Worm (Caenorhabditis elegans): ENCODE data around the gene mca-3.

The mca-3 gene

ce11 chrIV:3069619-3070260, 63.2 kb downstream of the mca-3 start, which contains the start of gene cpg-9:
TSS of gene cpg-9 (minus strand) at chrIV:3070210.
- TF ChIP-seq skn-1 (tag; optimal IDR thresholded peaks at IDR 0.05) (no peak), snpc-4 (tag; optimal IDR thresholded peaks at IDR 0.05) (no peak), unc-130 (GFP tag; optimal IDR thresholded peaks at IDR 0.05) (no peak), unc-62 (GFP tag; optimal IDR thresholded peaks at IDR 0.05 in 1 of 2) (peak in 1 of 2 experiments; percentile 92), unc-62 (tag; optimal IDR thresholded peaks at IDR 0.05) (no peak)

- TF ChIP-seq nhr-111 (GFP tag; optimal IDR thresholded peaks at IDR 0.05) (no peak), unc-130 (GFP tag; optimal IDR thresholded peaks at IDR 0.05) (no peak), lin-13 (GFP tag; optimal IDR thresholded peaks at IDR 0.05) (no peak), nhr-237 (tag; optimal IDR thresholded peaks at IDR 0.05) (no peak), zfp-2 (tag; optimal IDR thresholded peaks at IDR 0.05) (no peak), madf-9 (GFP tag; conservative IDR thresholded peaks at IDR 0.05) (no peak), nhr-76 (tag; optimal IDR thresholded peaks at IDR 0.05) (no peak), tra-1 (GFP tag; IDR thresholded peaks at IDR 0.05) (no peak), dmd-8 (GFP tag; IDR thresholded peaks at IDR 0.05) (no peak), dmd-9 (GFP tag; IDR thresholded peaks at IDR 0.05) (no peak)
These were observed 66.1 kb downstream of the mca-3 start, which contains the start of gene Y67D8C.7 for ce11 chrIV:3066834-3067233. TSS of gene Y67D8C.7 (minus strand) at chrIV:3066934.

- TF ChIP-seq sdz-12 (GFP tag; optimal IDR thresholded peaks at IDR 0.05) (no peak), unc-62 (GFP tag; optimal IDR thresholded peaks at IDR 0.05 in 1 of 2) (peak in 1 of 2 experiments; percentile 83), unc-62 (tag; optimal IDR thresholded peaks at IDR 0.05) (no peak), set-16 (GFP tag; IDR thresholded peaks at IDR 0.05) (peak; percentile 92)
These were observed 70.0 kb downstream of the mca-3 start, which contains the start of gene Y67D8C.6 for ce11 chrIV:3062936-3063439. TSS of gene Y67D8C.6 (minus strand) at chrIV:3063389.

ce11 chrIV:3055848-3056247, 77.1 kb downstream of the mca-3 start:
- TF ChIP-seq nhr-41 (GFP tag; IDR thresholded peaks at IDR 0.05) (no peak), fkh-10 (GFP tag; optimal IDR thresholded peaks at IDR 0.05) (no peak), lin-39 (tag; optimal IDR thresholded peaks at IDR 0.05) (no peak), nhr-76 (tag; optimal IDR thresholded peaks at IDR 0.05) (no peak), F49E8.2 (tag; optimal IDR thresholded peaks at IDR 0.05; ENCODE audit: borderline replicate concordance) (peak; percentile 16), nhr-28 (tag; optimal IDR thresholded peaks at IDR 0.05) (no peak), unc-130 (GFP tag; optimal IDR thresholded peaks at IDR 0.05) (peak; percentile 13), aha-1 (tag) (no peak), madf-5 (GFP tag; IDR thresholded peaks at IDR 0.05) (no peak), Y48G9A.11 (GFP tag; IDR thresholded peaks at IDR 0.05) (0 out of 2 replicates have a peak, but pooled peaks have one; percentile 13), nhr-111 (GFP tag; optimal IDR thresholded peaks at IDR 0.05) (no peak), dmd-8 (GFP tag; IDR thresholded peaks at IDR 0.05) (no peak), mxl-3 (GFP tag; optimal IDR thresholded peaks at IDR 0.05) (no peak), ceh-28 (tag; optimal IDR thresholded peaks at IDR 0.05) (no peak), lsy-2 (tag; optimal IDR thresholded peaks at IDR 0.05) (peak in 1 of 2 experiments; percentile 7), nhr-48 (tag; optimal IDR thresholded peaks at IDR 0.05) (no peak), T26A8.4 (GFP tag; IDR thresholded peaks at IDR 0.05) (no peak), nhr-237 (tag; optimal IDR thresholded peaks at IDR 0.05) (no peak), pqm-1 (tag; optimal IDR thresholded peaks at IDR 0.05) (no peak), saeg-2 (GFP tag; IDR thresholded peaks at IDR 0.05) (no peak), daf-8 (GFP tag; IDR thresholded peaks at IDR 0.05) (no peak), zfp-3 (GFP tag; conservative IDR thresholded peaks at IDR 0.05) (no peak), F10B5.3 (tag; optimal IDR thresholded peaks at IDR 0.05) (no peak), cey-2 (tag; optimal IDR thresholded peaks at IDR 0.05; ENCODE audit: borderline replicate concordance, insufficient read depth) (no peak), snpc-4 (tag; optimal IDR thresholded peaks at IDR 0.05) (no peak), mxl-2 (GFP tag; conservative IDR thresholded peaks at IDR 0.05) (no peak), Y75B8A.6 (GFP tag; IDR thresholded peaks at IDR 0.05) (no peak), T20F7.1 (GFP tag; optimal IDR thresholded peaks at IDR 0.05) (no peak), ces-1 (GFP tag; optimal IDR thresholded peaks at IDR 0.05) (no peak), zip-11 (GFP tag; IDR thresholded peaks at IDR 0.05) (no peak), ZK546.5 (tag; optimal IDR thresholded peaks at IDR 0.05) (no peak), lin-38 (GFP tag; IDR thresholded peaks at IDR 0.05) (peak; percentile 92)
